Fruit fly (Drosophila melanogaster) whole organism, embryonic: Measurements from ENCODE around the gene CG15880.
A peak's percentile ranks its signal among the peaks of the same experiment; 100 is the strongest.

Experiments
- Ada2b ChIP-seq: fragments of 200-800 bp; sonication (Bioruptor generic); IDR thresholded peaks from 2 replicates; pipeline ENCODE4 v1.3.6; 2022; ENCODE audit warnings: missing biosample characterization, missing genetic modification characterization
- Asciz ChIP-seq: fragments of 200-800 bp; sonication (Bioruptor generic); optimal IDR thresholded peaks from 2 replicates; lab custom pipeline; 2017; ENCODE audit warnings: missing biosample characterization, mild to moderate bottlenecking, missing genetic modification characterization, missing genetic modification reagents
- BtbVII ChIP-seq: fragments of 200-800 bp; sonication (Bioruptor generic); optimal IDR thresholded peaks from 3 replicates; lab custom pipeline; 2017; ENCODE audit warnings: missing biosample characterization, mild to moderate bottlenecking, missing genetic modification characterization
- CG12659 ChIP-seq: fragments of 200-800 bp; sonication (Bioruptor generic); optimal IDR thresholded peaks from 3 replicates; lab custom pipeline; 2017; ENCODE audit warnings: mild to moderate bottlenecking, missing biosample characterization, missing genetic modification reagents, missing genetic modification characterization
- CG14014 ChIP-seq: fragments of 200-800 bp; sonication (Bioruptor generic); IDR thresholded peaks from 2 replicates; pipeline ENCODE4 v1.3.6; 2022; ENCODE audit warnings: missing biosample characterization, missing genetic modification characterization
- CG14441 ChIP-seq: fragments of 200-800 bp; sonication (Bioruptor generic); IDR thresholded peaks from 2 replicates; pipeline ENCODE4 v1.3.6; 2022; ENCODE audit warnings: missing biosample characterization, missing genetic modification characterization
- CG15269 ChIP-seq: fragments of 200-800 bp; sonication (Bioruptor generic); optimal IDR thresholded peaks from 2 replicates; lab custom pipeline; 2018; ENCODE audit warnings: missing biosample characterization, mild to moderate bottlenecking, missing genetic modification characterization, moderate library complexity
- CG15514 ChIP-seq: fragments of 200-800 bp; sonication (Bioruptor generic); optimal IDR thresholded peaks from 3 replicates; lab custom pipeline; 2017; ENCODE audit warnings: missing biosample characterization, missing genetic modification characterization, mild to moderate bottlenecking, moderate library complexity, missing genetic modification reagents
- CG17912 ChIP-seq: fragments of 200-800 bp; sonication (Bioruptor generic); optimal IDR thresholded peaks from 2 replicates; lab custom pipeline; 2018; ENCODE audit warnings: missing biosample characterization, mild to moderate bottlenecking, missing genetic modification characterization
- CG18599 ChIP-seq: fragments of 200-800 bp; sonication (Bioruptor generic); optimal IDR thresholded peaks from 3 replicates; lab custom pipeline; 2017; ENCODE audit warnings: missing biosample characterization, missing genetic modification characterization, mild to moderate bottlenecking, moderate library complexity, missing genetic modification reagents
- CG2202 ChIP-seq: fragments of 200-800 bp; sonication (Bioruptor generic); optimal IDR thresholded peaks from 2 replicates; lab custom pipeline; 2018; ENCODE audit warnings: missing biosample characterization, mild to moderate bottlenecking, missing genetic modification characterization
- CG30403 ChIP-seq: fragments of 200-800 bp; sonication (Bioruptor generic); optimal IDR thresholded peaks from 3 replicates; lab custom pipeline; 2016; ENCODE audit warnings: missing biosample characterization, missing genetic modification characterization
- CG3065 ChIP-seq: fragments of 200-800 bp; sonication (Bioruptor generic); optimal IDR thresholded peaks from 2 replicates; lab custom pipeline; 2016; ENCODE audit warnings: missing biosample characterization, missing genetic modification characterization
- CG33213 ChIP-seq: fragments of 200-800 bp; sonication (Bioruptor generic); optimal IDR thresholded peaks from 3 replicates; lab custom pipeline; 2016; ENCODE audit warnings: missing biosample characterization, missing genetic modification characterization
- CG33557 ChIP-seq: fragments of 200-800 bp; sonication (Bioruptor generic); optimal IDR thresholded peaks from 2 replicates; lab custom pipeline; 2019; ENCODE audit warnings: missing biosample characterization, mild to moderate bottlenecking, missing genetic modification characterization, moderate library complexity
- CG3407 ChIP-seq: fragments of 200-800 bp; sonication (Bioruptor generic); optimal IDR thresholded peaks from 2 replicates; lab custom pipeline; 2018; ENCODE audit warnings: missing biosample characterization, mild to moderate bottlenecking, missing genetic modification characterization
- CG4424 ChIP-seq: fragments of 200-800 bp; sonication (Bioruptor generic); optimal IDR thresholded peaks from 3 replicates; lab custom pipeline; 2016; ENCODE audit warnings: missing biosample characterization, missing genetic modification characterization
- CG4617 ChIP-seq: fragments of 200-800 bp; sonication (Bioruptor generic); optimal IDR thresholded peaks from 3 replicates; lab custom pipeline; 2016; ENCODE audit warnings: missing biosample characterization, missing genetic modification characterization, borderline replicate concordance
- CG4707 ChIP-seq: fragments of 200-800 bp; sonication (Bioruptor generic); optimal IDR thresholded peaks from 2 replicates; lab custom pipeline; 2018; ENCODE audit warnings: missing biosample characterization, mild to moderate bottlenecking, missing genetic modification characterization, moderate library complexity
- CG4820 ChIP-seq: fragments of 200-800 bp; sonication (Bioruptor generic); optimal IDR thresholded peaks from 3 replicates; lab custom pipeline; 2016; ENCODE audit warnings: missing biosample characterization, missing genetic modification characterization
- CG8089 ChIP-seq: fragments of 200-800 bp; sonication (Bioruptor generic); optimal IDR thresholded peaks from 3 replicates; lab custom pipeline; 2016; ENCODE audit warnings: missing biosample characterization, missing genetic modification characterization
- CG8281 ChIP-seq: fragments of 200-800 bp; sonication (Bioruptor generic); optimal IDR thresholded peaks from 2 replicates; lab custom pipeline; 2018; ENCODE audit warnings: missing biosample characterization, mild to moderate bottlenecking, missing genetic modification characterization, moderate library complexity
- CG9437 ChIP-seq: fragments of 200-800 bp; sonication (Bioruptor generic); optimal IDR thresholded peaks from 2 replicates; lab custom pipeline; 2018; ENCODE audit warnings: missing biosample characterization, mild to moderate bottlenecking, missing genetic modification characterization
- Camta ChIP-seq: fragments of 200-800 bp; sonication (Bioruptor generic); optimal IDR thresholded peaks from 2 replicates; lab custom pipeline; 2016; ENCODE audit warnings: missing biosample characterization, missing genetic modification characterization
- CoRest ChIP-seq: fragments of 200-800 bp; sonication (Bioruptor generic); optimal IDR thresholded peaks from 3 replicates; lab custom pipeline; 2018; ENCODE audit warnings: missing biosample characterization, mild to moderate bottlenecking, missing genetic modification characterization, moderate library complexity
- E2f1 ChIP-seq: fragments of 200-800 bp; sonication (Bioruptor generic); IDR thresholded peaks from 2 replicates; pipeline ENCODE4 v1.3.6; 2022; ENCODE audit warnings: missing biosample characterization, missing genetic modification characterization
- HLH3B ChIP-seq: fragments of 200-800 bp; sonication (Bioruptor generic); IDR thresholded peaks from 2 replicates; pipeline ENCODE4 v1.3.6; 2022; ENCODE audit warnings: missing biosample characterization, missing genetic modification characterization
- Hmr ChIP-seq: fragments of 200-800 bp; sonication (Bioruptor generic); optimal IDR thresholded peaks from 3 replicates; lab custom pipeline; 2017; ENCODE audit warnings: mild to moderate bottlenecking, missing biosample characterization, missing genetic modification reagents, missing genetic modification characterization
- Ptx1 ChIP-seq: fragments of 200-800 bp; sonication (Bioruptor generic); IDR thresholded peaks from 2 replicates; pipeline ENCODE4 v1.3.6; 2022; ENCODE audit warnings: missing biosample characterization, missing genetic modification characterization
- Ravus ChIP-seq: fragments of 200-800 bp; sonication (Bioruptor generic); IDR thresholded peaks from 2 replicates; pipeline ENCODE4 v1.3.6; 2022; ENCODE audit warnings: missing biosample characterization, missing genetic modification characterization
- Sox102F ChIP-seq: fragments of 200-800 bp; sonication (Bioruptor generic); optimal IDR thresholded peaks from 2 replicates; lab custom pipeline; 2018; ENCODE audit warnings: missing biosample characterization, mild to moderate bottlenecking, missing genetic modification characterization, moderate library complexity
- crc ChIP-seq: fragments of 200-800 bp; sonication (Bioruptor generic); optimal IDR thresholded peaks from 2 replicates; lab custom pipeline; 2016; ENCODE audit warnings: missing biosample characterization, missing genetic modification characterization
- emc ChIP-seq: fragments of 200-800 bp; sonication (Bioruptor generic); optimal IDR thresholded peaks from 2 replicates; lab custom pipeline; 2016; ENCODE audit warnings: missing biosample characterization, missing genetic modification characterization
- hkb ChIP-seq, 2 experiments: fragments of 200-800 bp in 1 of 2; fragments of >200 bp in 1 of 2; sonication (Bioruptor generic) in 1 of 2; IDR thresholded peaks in 1 of 2; optimal IDR thresholded peaks in 1 of 2; 2 replicates each; pipeline versions ENCODE4 v1.3.6 to Lab custom; 2017 to 2022; ENCODE audit warnings: missing biosample characterization in 1 of 2, missing genetic modification characterization in 1 of 2
- jigr1 ChIP-seq: fragments of 200-800 bp; sonication (Bioruptor generic); IDR thresholded peaks from 3 replicates; pipeline ENCODE4 v1.3.6; 2022; ENCODE audit warnings: missing biosample characterization, missing genetic modification characterization
- knrl ChIP-seq: fragments of 200-800 bp; sonication (Bioruptor generic); IDR thresholded peaks from 3 replicates; pipeline ENCODE4 v1.3.6; 2022; ENCODE audit warnings: missing biosample characterization, missing genetic modification characterization; ENCODE audit not compliant: partially characterized antibody
- mam ChIP-seq: fragments of 200-800 bp; sonication (Bioruptor generic); optimal IDR thresholded peaks from 3 replicates; lab custom pipeline; 2016; ENCODE audit warnings: missing biosample characterization, missing genetic modification characterization
- onecut ChIP-seq: fragments of 200-800 bp; sonication (Bioruptor generic); IDR thresholded peaks from 2 replicates; pipeline ENCODE4 v1.3.6; 2022; ENCODE audit warnings: missing biosample characterization, missing genetic modification characterization
- pb ChIP-seq: fragments of 200-800 bp; sonication (Bioruptor generic); optimal IDR thresholded peaks from 3 replicates; lab custom pipeline; 2016; ENCODE audit warnings: missing biosample characterization, missing genetic modification characterization
- phol ChIP-seq: fragments of 200-800 bp; sonication (Bioruptor generic); optimal IDR thresholded peaks from 3 replicates; lab custom pipeline; 2018; ENCODE audit warnings: missing biosample characterization, mild to moderate bottlenecking, missing genetic modification characterization, moderate library complexity
- repo ChIP-seq: fragments of 200-800 bp; sonication (Bioruptor generic); optimal IDR thresholded peaks from 2 replicates; lab custom pipeline; 2016; ENCODE audit warnings: missing biosample characterization, missing genetic modification characterization
- rib ChIP-seq: fragments of 200-800 bp; sonication (Bioruptor generic); IDR thresholded peaks from 2 replicates; pipeline ENCODE4 v1.3.6; 2022; ENCODE audit warnings: missing biosample characterization, missing genetic modification characterization
- ro ChIP-seq: fragments of 200-800 bp; sonication (Bioruptor generic); IDR thresholded peaks from 2 replicates; pipeline ENCODE4 v1.3.6; 2022; ENCODE audit warnings: missing biosample characterization, missing genetic modification characterization
- sqz ChIP-seq: fragments of 200-800 bp; sonication (Bioruptor generic); optimal IDR thresholded peaks from 3 replicates; lab custom pipeline; 2018; ENCODE audit warnings: missing biosample characterization, mild to moderate bottlenecking, missing genetic modification characterization
- tio ChIP-seq: fragments of 200-800 bp; sonication (Bioruptor generic); optimal IDR thresholded peaks from 2 replicates; lab custom pipeline; 2017; ENCODE audit warnings: missing biosample characterization, missing genetic modification characterization, inconsistent platforms
- tll ChIP-seq, 2 experiments: fragments of 200-800 bp in 1 of 2; fragments of >200 bp in 1 of 2; sonication (Bioruptor generic) in 1 of 2; optimal IDR thresholded peaks; 2 replicates each; lab custom pipeline; 2017 to 2019; ENCODE audit warnings: missing biosample characterization in 2 of 2, missing genetic modification characterization in 2 of 2, mild to moderate bottlenecking in 1 of 2, moderate library complexity in 1 of 2
- unc-4 ChIP-seq: fragments of 200-800 bp; sonication (Bioruptor generic); IDR thresholded peaks from 2 replicates; pipeline ENCODE4 v1.3.6; 2022; ENCODE audit warnings: missing biosample characterization, missing genetic modification characterization; ENCODE audit not compliant: partially characterized antibody
- vfl ChIP-seq: fragments of 200-800 bp; sonication (Bioruptor generic); optimal IDR thresholded peaks from 2 replicates; lab custom pipeline; 2016; ENCODE audit warnings: missing biosample characterization, missing genetic modification characterization
- zfh1 ChIP-seq: fragments of 200-800 bp; sonication (Bioruptor generic); IDR thresholded peaks from 3 replicates; pipeline ENCODE4 v1.3.6; 2022; ENCODE audit warnings: missing biosample characterization, missing genetic modification characterization

CG15880 gene

DNA sequence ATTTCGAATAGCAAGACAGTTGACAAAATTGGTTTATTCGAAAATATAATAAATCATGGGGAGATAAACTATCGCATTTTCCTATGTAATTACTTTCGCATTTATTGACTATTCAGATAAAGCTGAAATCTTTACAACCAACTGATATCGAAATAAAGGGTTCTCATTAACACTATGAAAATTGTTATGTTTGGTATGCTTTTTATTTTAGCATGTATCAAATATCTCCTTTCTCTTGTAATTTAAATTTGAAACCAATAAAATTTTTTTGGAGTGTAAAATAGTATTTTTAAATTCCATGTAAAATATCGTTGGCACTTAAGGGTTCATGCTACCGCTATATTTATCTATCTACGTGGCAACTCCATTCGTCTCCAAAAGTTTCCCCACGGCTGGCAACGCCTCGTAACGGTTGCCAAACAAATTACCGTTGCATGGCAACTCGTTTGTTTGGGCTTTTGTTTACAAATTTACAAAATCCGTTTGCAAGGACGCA, 37.4 kb upstream of the CG15880 start, which contains the start of gene CG13949 (continued):
- peak; percentile 11 for TF ChIP-seq CG2202 (tag; lab: Kevin White, UChicago)
- TF ChIP-seq CoRest: peak; percentile 84
- TF ChIP-seq E2f1 (GFP tag; lab: Robert Waterston, UW): peak; percentile 75
- TF ChIP-seq rib: peak; percentile 80
- peak; percentile 8 for TF ChIP-seq CG4617 (GFP tag; lab: Kevin White, UChicago)
- TF ChIP-seq CG14441 (GFP tag; lab: Robert Waterston, UW): peak; percentile 83
- TF ChIP-seq CG4820: peak; percentile 17
- TF ChIP-seq CG4707: no peak
- TF ChIP-seq CG14014 (GFP tag; lab: Robert Waterston, UW): peak; percentile 79
- TF ChIP-seq phol (tag; lab: Kevin White, UChicago): peak; percentile 66
- peak; percentile 42 for TF ChIP-seq BtbVII
- TF ChIP-seq CG17912 (GFP tag; lab: Kevin White, UChicago): no peak
- no peak for TF ChIP-seq vfl (GFP tag; lab: Kevin White, UChicago)
- TF ChIP-seq Ptx1 (GFP tag; lab: Robert Waterston, UW): peak; percentile 82
- no peak for TF ChIP-seq CG8281 (tag; lab: Kevin White, UChicago)
- TF ChIP-seq Ada2b (GFP tag; lab: Robert Waterston, UW): peak; percentile 73; the same call in 1 of the 2 replicates
- TF ChIP-seq mam (GFP tag; lab: Kevin White, UChicago): peak; percentile 65
- TF ChIP-seq CG9437 (GFP tag; lab: Kevin White, UChicago): no peak
- no peak for TF ChIP-seq jigr1 (GFP tag; lab: Robert Waterston, UW)
- no peak for TF ChIP-seq pb
- peak; percentile 44 for TF ChIP-seq CG4424
- peak; percentile 64 for TF ChIP-seq HLH3B
- TF ChIP-seq knrl (GFP tag; lab: Robert Waterston, UW): peak; percentile 56
- TF ChIP-seq repo (GFP tag; lab: Kevin White, UChicago): no peak
- TF ChIP-seq tll (GFP tag; optimal IDR thresholded peaks at IDR 0.05; lab: Kevin White, UChicago): no peak
- TF ChIP-seq emc (GFP tag; lab: Kevin White, UChicago): no peak
- peak; percentile 74 for TF ChIP-seq CG12659 (GFP tag; lab: Kevin White, UChicago)
- peak; percentile 70 for TF ChIP-seq CG30403 (GFP tag; lab: Kevin White, UChicago)
- TF ChIP-seq zfh1 (GFP tag; lab: Robert Waterston, UW): peak; percentile 77; the same call in 2 of the 3 replicates
- TF ChIP-seq CG3065 (GFP tag; lab: Kevin White, UChicago): no peak
- peak; percentile 43 for TF ChIP-seq CG3407 (GFP tag; lab: Kevin White, UChicago)
- peak; percentile 63 for TF ChIP-seq hkb (optimal IDR thresholded peaks at IDR 0.05; lab: Kevin White, UChicago)
- TF ChIP-seq hkb (GFP tag; IDR thresholded peaks at IDR 0.05; lab: Robert Waterston, UW): peak; percentile 85
- peak; percentile 94 for TF ChIP-seq Hmr (GFP tag; lab: Kevin White, UChicago)
- TF ChIP-seq CG15514 (GFP tag; lab: Kevin White, UChicago): peak; percentile 70
- TF ChIP-seq crc (GFP tag; lab: Kevin White, UChicago): no peak
- no peak for TF ChIP-seq sqz (GFP tag; lab: Kevin White, UChicago)
- no peak for TF ChIP-seq onecut
- TF ChIP-seq Ravus (GFP tag; lab: Robert Waterston, UW): peak; percentile 35
- TF ChIP-seq Asciz (GFP tag; lab: Kevin White, UChicago): peak; percentile 32
- no peak for TF ChIP-seq tio
- TF ChIP-seq unc-4 (GFP tag; lab: Robert Waterston, UW): peak; percentile 44; the same call in 1 of the 2 replicates
- TF ChIP-seq CG8089: no peak
- peak; percentile 67 for TF ChIP-seq Sox102F (GFP tag; lab: Kevin White, UChicago)
- no peak for TF ChIP-seq ro (GFP tag; lab: Robert Waterston, UW)
- TF ChIP-seq Camta (GFP tag; lab: Kevin White, UChicago): peak; percentile 4
- TF ChIP-seq CG18599: peak; percentile 70
- TF ChIP-seq CG33213: peak; percentile 71
- TF ChIP-seq CG33557: no peak
- TF ChIP-seq CG15269: peak; percentile 72
